Fruit fly (Drosophila melanogaster) whole organism, embryonic: ENCODE data around the gene CG43658.

Source experiments
- C15 ChIP-seq: fragments of 200-800 bp; sonication (Bioruptor generic); IDR thresholded peaks from 3 replicates; pipeline ENCODE4 v1.3.6; 2022; ENCODE audit warnings: missing biosample characterization, missing genetic modification characterization
- CG10147 ChIP-seq: fragments of 200-800 bp; sonication (Bioruptor generic); optimal IDR thresholded peaks from 2 replicates; lab custom pipeline; 2019; ENCODE audit warnings: missing biosample characterization, mild to moderate bottlenecking, missing genetic modification characterization, moderate library complexity
- CG11398 ChIP-seq: fragments of 200-800 bp; sonication (Bioruptor generic); optimal IDR thresholded peaks from 2 replicates; lab custom pipeline; 2016; ENCODE audit warnings: missing biosample characterization, missing genetic modification characterization
- CG13287 ChIP-seq: fragments of 200-800 bp; sonication (Bioruptor generic); IDR thresholded peaks from 2 replicates; pipeline ENCODE4 v1.3.6; 2022; ENCODE audit warnings: missing biosample characterization, missing genetic modification characterization; ENCODE audit not compliant: partially characterized antibody
- CG14441 ChIP-seq: fragments of 200-800 bp; sonication (Bioruptor generic); IDR thresholded peaks from 2 replicates; pipeline ENCODE4 v1.3.6; 2022; ENCODE audit warnings: missing biosample characterization, missing genetic modification characterization
- CG17912 ChIP-seq: fragments of 200-800 bp; sonication (Bioruptor generic); optimal IDR thresholded peaks from 2 replicates; lab custom pipeline; 2018; ENCODE audit warnings: missing biosample characterization, mild to moderate bottlenecking, missing genetic modification characterization
- CG2120 ChIP-seq: fragments of 200-800 bp; sonication (Bioruptor generic); optimal IDR thresholded peaks from 3 replicates; lab custom pipeline; 2016; ENCODE audit warnings: missing biosample characterization, missing genetic modification characterization
- CG4617 ChIP-seq: fragments of 200-800 bp; sonication (Bioruptor generic); optimal IDR thresholded peaks from 3 replicates; lab custom pipeline; 2016; ENCODE audit warnings: missing biosample characterization, missing genetic modification characterization, borderline replicate concordance
- CG9876 ChIP-seq: fragments of 200-800 bp; sonication (Bioruptor generic); optimal IDR thresholded peaks from 2 replicates; lab custom pipeline; 2016; ENCODE audit warnings: missing biosample characterization, missing genetic modification characterization
- CHES-1-like ChIP-seq: fragments of 200-800 bp; sonication (Bioruptor generic); optimal IDR thresholded peaks from 2 replicates; lab custom pipeline; 2016; ENCODE audit warnings: missing biosample characterization, missing genetic modification characterization
- CkIIα-i1 ChIP-seq: fragments of 200-800 bp; sonication (Bioruptor generic); IDR thresholded peaks from 2 replicates; pipeline ENCODE4 v1.3.6; 2022; ENCODE audit warnings: missing biosample characterization, missing genetic modification characterization
- Dref ChIP-seq: fragments of 200-800 bp; sonication (Bioruptor generic); IDR thresholded peaks from 2 replicates; pipeline ENCODE4 v1.3.6; 2022; ENCODE audit warnings: missing biosample characterization, missing genetic modification characterization
- Drgx ChIP-seq: fragments of 200-800 bp; sonication (Bioruptor generic); IDR thresholded peaks from 2 replicates; pipeline ENCODE4 v1.3.6; 2022; ENCODE audit warnings: missing biosample characterization, missing genetic modification characterization
- E2f2 ChIP-seq: fragments of 200-800 bp; sonication (Bioruptor generic); IDR thresholded peaks from 2 replicates; pipeline ENCODE4 v1.3.6; 2022; ENCODE audit warnings: missing biosample characterization, missing genetic modification characterization
- Ets65A ChIP-seq: fragments of 200-800 bp; sonication (Bioruptor generic); peaks from one replicate; lab custom pipeline; 2016; ENCODE audit warnings: missing biosample characterization, missing genetic modification characterization
- Med ChIP-seq: fragments of 200-800 bp; sonication (Bioruptor generic); peaks from one replicate; lab custom pipeline; 2016; ENCODE audit warnings: missing biosample characterization, missing genetic modification characterization, mild to moderate bottlenecking, inconsistent platforms, moderate library complexity
- Mes4 ChIP-seq: fragments of 200-800 bp; sonication (Bioruptor generic); optimal IDR thresholded peaks from 2 replicates; lab custom pipeline; 2016; ENCODE audit warnings: missing biosample characterization, missing genetic modification characterization
- PHDP ChIP-seq: fragments of 200-800 bp; sonication (Bioruptor generic); optimal IDR thresholded peaks from 3 replicates; lab custom pipeline; 2018; ENCODE audit warnings: missing biosample characterization, mild to moderate bottlenecking, missing genetic modification characterization, moderate library complexity
- Rfx ChIP-seq: fragments of 200-800 bp; sonication (Bioruptor generic); IDR thresholded peaks from 2 replicates; pipeline ENCODE4 v1.3.6; 2022; ENCODE audit warnings: missing biosample characterization, missing genetic modification characterization
- Side ChIP-seq: fragments of 200-800 bp; sonication (Bioruptor generic); optimal IDR thresholded peaks from 2 replicates; lab custom pipeline; 2016; ENCODE audit warnings: missing biosample characterization, missing genetic modification characterization
- Spps ChIP-seq: fragments of 200-800 bp; sonication (Bioruptor generic); optimal IDR thresholded peaks from 2 replicates; lab custom pipeline; 2018; ENCODE audit warnings: missing biosample characterization, mild to moderate bottlenecking, missing genetic modification characterization
- Stat92E ChIP-seq, 3 experiments: fragments of >200 bp in 2 of 3; fragments of 200-800 bp in 1 of 3; sonication (Bioruptor generic) in 1 of 3; optimal IDR thresholded peaks; 2 replicates each; lab custom pipeline; 2017 to 2019; ENCODE audit warnings: missing biosample characterization in 3 of 3, missing genetic modification characterization in 3 of 3, mild to moderate bottlenecking in 1 of 3, moderate library complexity in 1 of 3
- Trl ChIP-seq, 3 experiments: fragments of >200 bp in 2 of 3; fragments of 200-800 bp in 1 of 3; sonication (Bioruptor generic) in 1 of 3; optimal IDR thresholded peaks; 2 replicates in 1 of 3; 3 replicates in 2 of 3; lab custom pipeline; 2016 to 2017; ENCODE audit warnings: missing biosample characterization in 1 of 3, missing genetic modification characterization in 1 of 3
- Usf ChIP-seq: fragments of 200-800 bp; sonication (Bioruptor generic); optimal IDR thresholded peaks from 2 replicates; lab custom pipeline; 2017; ENCODE audit warnings: missing genotype, missing biosample characterization, missing genetic modification characterization
- Xbp1 ChIP-seq: fragments of 200-800 bp; sonication (Bioruptor generic); optimal IDR thresholded peaks from 3 replicates; lab custom pipeline; 2016; ENCODE audit warnings: missing biosample characterization, mild to moderate bottlenecking, missing genetic modification characterization
- ap ChIP-seq: fragments of 200-800 bp; sonication (Bioruptor generic); IDR thresholded peaks from 2 replicates; pipeline ENCODE4 v1.3.6; 2022; ENCODE audit warnings: missing biosample characterization, missing genetic modification characterization
- ase ChIP-seq: fragments of 200-800 bp; sonication (Bioruptor generic); IDR thresholded peaks from 3 replicates; pipeline ENCODE4 v1.3.6; 2022; ENCODE audit warnings: missing biosample characterization, missing genetic modification characterization
- bsh ChIP-seq, 2 experiments: fragments of 200-800 bp; sonication (Bioruptor generic); optimal IDR thresholded peaks; 2 replicates each; lab custom pipeline; 2017 to 2018; ENCODE audit warnings: mild to moderate bottlenecking in 2 of 2, missing biosample characterization in 2 of 2, missing genetic modification characterization in 2 of 2, moderate library complexity in 1 of 2
- btn ChIP-seq: fragments of 200-800 bp; sonication (Bioruptor generic); optimal IDR thresholded peaks from 2 replicates; lab custom pipeline; 2016; ENCODE audit warnings: missing biosample characterization, missing genetic modification characterization
- chif ChIP-seq, 2 experiments: fragments of 200-800 bp; sonication (Bioruptor generic); optimal IDR thresholded peaks; 3 replicates each; lab custom pipeline; 2016; ENCODE audit warnings: missing biosample characterization in 2 of 2, missing genetic modification characterization in 2 of 2
- chinmo ChIP-seq: fragments of 200-800 bp; sonication (Bioruptor generic); IDR thresholded peaks from 4 replicates; pipeline ENCODE4 v1.3.6; 2022; ENCODE audit warnings: missing biosample characterization, missing genetic modification characterization; ENCODE audit not compliant: partially characterized antibody
- corto ChIP-seq: fragments of 200-800 bp; sonication (Bioruptor generic); optimal IDR thresholded peaks from 2 replicates; lab custom pipeline; 2016; ENCODE audit warnings: missing biosample characterization, mild to moderate bottlenecking, missing genetic modification characterization, moderate library complexity
- fd64A ChIP-seq: fragments of 200-800 bp; sonication (Bioruptor generic); optimal IDR thresholded peaks from 3 replicates; lab custom pipeline; 2018; ENCODE audit warnings: missing biosample characterization, mild to moderate bottlenecking, missing genetic modification characterization
- fd96Cb ChIP-seq: fragments of 200-800 bp; sonication (Bioruptor generic); optimal IDR thresholded peaks from 2 replicates; lab custom pipeline; 2018; ENCODE audit warnings: missing biosample characterization, mild to moderate bottlenecking, missing genetic modification characterization, moderate library complexity
- lab ChIP-seq: fragments of 200-800 bp; sonication (Bioruptor generic); optimal IDR thresholded peaks from 3 replicates; lab custom pipeline; 2017; ENCODE audit warnings: missing biosample characterization, missing genetic modification characterization, mild to moderate bottlenecking, moderate library complexity, missing genetic modification reagents
- lbe ChIP-seq: fragments of 200-800 bp; sonication (Bioruptor generic); optimal IDR thresholded peaks from 2 replicates; lab custom pipeline; 2016; ENCODE audit warnings: missing biosample characterization, mild to moderate bottlenecking, missing genetic modification characterization
- lmd ChIP-seq: fragments of 200-800 bp; sonication (Bioruptor generic); IDR thresholded peaks from 2 replicates; pipeline ENCODE4 v1.3.6; 2022; ENCODE audit warnings: missing biosample characterization, missing genetic modification characterization
- lola ChIP-seq, 3 experiments: fragments of >200 bp in 2 of 3; fragments of 200-800 bp in 1 of 3; sonication (Bioruptor generic) in 1 of 3; optimal IDR thresholded peaks; 2 replicates each; lab custom pipeline; 2017 to 2019; ENCODE audit warnings: missing biosample characterization in 3 of 3, missing genetic modification characterization in 3 of 3, mild to moderate bottlenecking in 1 of 3, moderate library complexity in 1 of 3
- nom ChIP-seq: fragments of 200-800 bp; sonication (Bioruptor generic); optimal IDR thresholded peaks from 2 replicates; lab custom pipeline; 2017; ENCODE audit warnings: missing biosample characterization, missing genetic modification characterization, mild to moderate bottlenecking, moderate library complexity, missing genetic modification reagents
- sens-2 ChIP-seq: fragments of 200-800 bp; sonication (Bioruptor generic); IDR thresholded peaks from 2 replicates; pipeline ENCODE4 v1.3.6; 2022; ENCODE audit warnings: missing biosample characterization, missing genetic modification characterization
- sisA ChIP-seq: fragments of 200-800 bp; sonication (Bioruptor generic); IDR thresholded peaks from 2 replicates; pipeline ENCODE4 v1.3.6; 2022; ENCODE audit warnings: missing biosample characterization, missing genetic modification characterization
- slbo ChIP-seq: fragments of 200-800 bp; sonication (Bioruptor generic); IDR thresholded peaks from 2 replicates; pipeline ENCODE4 v1.3.6; 2022; ENCODE audit warnings: missing biosample characterization, missing genetic modification characterization
- sr ChIP-seq: fragments of 200-800 bp; sonication (Bioruptor generic); IDR thresholded peaks from 3 replicates; pipeline ENCODE4 v1.3.6; 2022; ENCODE audit warnings: missing biosample characterization, missing genetic modification characterization
- sug ChIP-seq: fragments of 200-800 bp; optimal IDR thresholded peaks from 2 replicates; lab custom pipeline; 2019; ENCODE audit warnings: missing biosample characterization, mild to moderate bottlenecking, missing genetic modification characterization, moderate library complexity
- tna ChIP-seq: fragments of 200-800 bp; sonication (Bioruptor generic); IDR thresholded peaks from 2 replicates; pipeline ENCODE4 v1.3.6; 2022; ENCODE audit warnings: missing biosample characterization, missing genetic modification characterization; ENCODE audit not compliant: partially characterized antibody
- vvl ChIP-seq: fragments of 200-800 bp; sonication (Bioruptor generic); IDR thresholded peaks from 2 replicates; pipeline ENCODE4 v1.3.6; 2022; ENCODE audit warnings: missing biosample characterization, missing genetic modification characterization

Gene CG43658

dm6 chrX:17561130-17561942, at the start of gene CG43658:
TSS of gene CG43658 (minus strand) at chrX:17561180.
- TF ChIP-seq Drgx, result peak; percentile 86
- peak in 1 of 2 experiments; percentile 11 for TF ChIP-seq Trl (optimal IDR thresholded peaks at IDR 0.05; lab: Kevin White, UChicago)
- no peak for TF ChIP-seq Trl (GFP tag; optimal IDR thresholded peaks at IDR 0.05; lab: Kevin White, UChicago)
- TF ChIP-seq lbe, result peak; percentile 77
- TF ChIP-seq corto (GFP tag; lab: Kevin White, UChicago), result peak; percentile 85
- no peak for TF ChIP-seq CG13287 (GFP tag; lab: Robert Waterston, UW)
- peak in 1 of 2 experiments; percentile 97 for TF ChIP-seq bsh (GFP tag; optimal IDR thresholded peaks at IDR 0.05; lab: Kevin White, UChicago)
- TF ChIP-seq nom, result peak; percentile 94
- no peak for TF ChIP-seq Mes4 (GFP tag; lab: Kevin White, UChicago)
- no peak for TF ChIP-seq sug (tag; lab: Kevin White, UChicago)
- TF ChIP-seq btn (GFP tag; lab: Kevin White, UChicago), result no peak

DNA sequence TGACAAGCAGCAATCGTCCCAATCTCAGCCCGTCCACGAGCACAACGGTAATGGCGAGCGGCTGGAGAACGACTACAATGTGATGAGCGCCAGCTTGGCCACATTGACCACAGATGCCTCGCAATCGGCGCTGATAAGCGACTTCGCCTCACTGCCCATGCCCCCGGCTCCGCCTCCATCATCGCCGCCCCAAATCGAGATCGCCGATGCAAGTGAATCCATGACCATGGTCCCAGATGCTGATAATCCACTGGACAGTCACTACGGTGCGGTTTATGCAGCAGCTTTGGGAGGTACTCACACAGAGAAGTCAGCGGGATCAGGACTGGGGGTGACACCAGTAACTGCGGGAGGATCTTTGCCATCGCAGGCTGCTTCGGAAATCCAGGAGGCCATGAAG, 41.5 kb upstream of the CG43658 start:
- TF ChIP-seq Stat92E (GFP tag; optimal IDR thresholded peaks at IDR 0.05; lab: Kevin White, UChicago), result no peak
- TF ChIP-seq CG4617 (GFP tag; lab: Kevin White, UChicago), result no peak
- TF ChIP-seq PHDP (tag; lab: Kevin White, UChicago), result no peak
- TF ChIP-seq fd96Cb (tag; lab: Kevin White, UChicago), result no peak
- TF ChIP-seq Med, result peak; percentile 22
- TF ChIP-seq chinmo (GFP tag; lab: Robert Waterston, UW), result no peak
- TF ChIP-seq ase (GFP tag; lab: Robert Waterston, UW), result no peak
- no peak for TF ChIP-seq Dref (GFP tag; lab: Robert Waterston, UW)
- TF ChIP-seq ap (GFP tag; lab: Robert Waterston, UW), result no peak
- no peak for TF ChIP-seq sens-2 (GFP tag; lab: Robert Waterston, UW)
- peak; percentile 37 for TF ChIP-seq Ets65A (GFP tag; lab: Kevin White, UChicago)

DNA sequence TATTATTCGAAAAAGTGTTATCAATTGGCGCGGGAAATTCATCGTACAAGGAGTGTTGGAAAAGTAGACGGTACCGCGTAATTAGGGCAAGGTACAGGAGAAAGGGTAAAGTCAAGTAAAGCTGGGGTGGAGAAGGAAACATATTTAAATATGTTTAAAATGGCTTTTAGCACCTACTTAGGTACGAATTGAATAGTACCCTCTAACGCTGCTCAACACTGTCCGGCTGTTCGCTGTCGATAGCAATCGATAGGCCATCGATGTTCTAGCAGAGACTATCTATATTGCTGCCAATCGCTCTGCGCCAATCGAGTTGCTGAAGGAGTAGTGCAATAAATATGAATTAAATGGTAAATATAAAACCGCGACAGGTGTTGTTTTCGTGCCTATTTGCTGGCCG, 38.4 kb upstream of the CG43658 start, which contains the start of gene X11L:
TSS of gene X11L (plus strand) at position 279 of the 400 bp plus-strand sequence.
- peak; percentile 87 for TF ChIP-seq tna
- TF ChIP-seq Rfx (GFP tag; lab: Robert Waterston, UW), result peak; percentile 84
- TF ChIP-seq fd64A, result no peak
- TF ChIP-seq slbo (GFP tag; lab: Robert Waterston, UW), result peak; percentile 81
- no peak for TF ChIP-seq Usf (GFP tag; lab: Kevin White, UChicago)
- peak; percentile 87 for TF ChIP-seq CG2120
- 0 out of 3 replicates have a peak, but pooled peaks have one; percentile 10 for TF ChIP-seq sr (GFP tag; lab: Robert Waterston, UW)
- TF ChIP-seq CG14441 (GFP tag; lab: Robert Waterston, UW), result peak; percentile 52; the same call in 1 of the 2 replicates
- no peak for TF ChIP-seq C15 (GFP tag; lab: Robert Waterston, UW)
- TF ChIP-seq chif (GFP tag; optimal IDR thresholded peaks at IDR 0.05; lab: Kevin White, UChicago), result peak; percentile 52 to 63
- TF ChIP-seq E2f2 (GFP tag; lab: Robert Waterston, UW), result peak; percentile 79
- TF ChIP-seq Xbp1 (GFP tag; lab: Kevin White, UChicago), result peak; percentile 81
- TF ChIP-seq CG10147, result no peak
- no peak for TF ChIP-seq CkIIα-i1
- peak; percentile 39; the same call in 1 of the 2 replicates for TF ChIP-seq lmd (GFP tag; lab: Robert Waterston, UW)
- TF ChIP-seq lab (GFP tag; lab: Kevin White, UChicago), result no peak
- TF ChIP-seq vvl (GFP tag; lab: Robert Waterston, UW), result peak; percentile 80
- TF ChIP-seq CG9876 (GFP tag; lab: Kevin White, UChicago), result peak; percentile 53
- no peak for TF ChIP-seq Spps (tag; lab: Kevin White, UChicago)
- no peak for TF ChIP-seq CG17912 (GFP tag; lab: Kevin White, UChicago)
- TF ChIP-seq CHES-1-like (GFP tag; lab: Kevin White, UChicago), result peak; percentile 79
- peak in 1 of 3 experiments; percentile 27 for TF ChIP-seq lola (GFP tag; optimal IDR thresholded peaks at IDR 0.05; lab: Kevin White, UChicago)
- peak; percentile 56 for TF ChIP-seq Side (GFP tag; lab: Kevin White, UChicago)
- peak; percentile 34 for TF ChIP-seq CG11398 (GFP tag; lab: Kevin White, UChicago)
- TF ChIP-seq sisA (GFP tag; lab: Robert Waterston, UW), result peak; percentile 73
